Worm (Caenorhabditis elegans) whole organism, early embryonic: ENCODE measurements around the gene emc-6.

Experiments
- ama-1 ChIP-seq: fragments of 150-350 bp; optimal IDR thresholded peaks from 2 replicates; lab custom pipeline; 2014
- flt-1 ChIP-seq: fragments of 200-800 bp; sonication (Bioruptor generic); IDR thresholded peaks from 2 replicates; pipeline ENCODE4 v1.3.6; 2022; ENCODE audit warnings: missing genetic modification characterization, missing compliant biosample characterization
- pes-1 ChIP-seq: fragments of 200-800 bp; sonication (Bioruptor generic); IDR thresholded peaks from 2 replicates; pipeline ENCODE4 v1.3.6; 2022; ENCODE audit warnings: missing genetic modification reagents, missing genetic modification characterization, missing compliant biosample characterization

- TF ChIP-seq ama-1: no peak
- no peak for TF ChIP-seq pes-1 (GFP tag; lab: Robert Waterston, UW)
- no peak for TF ChIP-seq flt-1 (GFP tag; lab: Robert Waterston, UW)
These were observed 16.8 kb upstream of the emc-6 start, which contains the start of gene C50F7.5 for ce11 chrIV:7726325-7726724.
